Fruit fly (Drosophila melanogaster): ENCODE data around the gene LysP.

The LysP gene

DNA sequence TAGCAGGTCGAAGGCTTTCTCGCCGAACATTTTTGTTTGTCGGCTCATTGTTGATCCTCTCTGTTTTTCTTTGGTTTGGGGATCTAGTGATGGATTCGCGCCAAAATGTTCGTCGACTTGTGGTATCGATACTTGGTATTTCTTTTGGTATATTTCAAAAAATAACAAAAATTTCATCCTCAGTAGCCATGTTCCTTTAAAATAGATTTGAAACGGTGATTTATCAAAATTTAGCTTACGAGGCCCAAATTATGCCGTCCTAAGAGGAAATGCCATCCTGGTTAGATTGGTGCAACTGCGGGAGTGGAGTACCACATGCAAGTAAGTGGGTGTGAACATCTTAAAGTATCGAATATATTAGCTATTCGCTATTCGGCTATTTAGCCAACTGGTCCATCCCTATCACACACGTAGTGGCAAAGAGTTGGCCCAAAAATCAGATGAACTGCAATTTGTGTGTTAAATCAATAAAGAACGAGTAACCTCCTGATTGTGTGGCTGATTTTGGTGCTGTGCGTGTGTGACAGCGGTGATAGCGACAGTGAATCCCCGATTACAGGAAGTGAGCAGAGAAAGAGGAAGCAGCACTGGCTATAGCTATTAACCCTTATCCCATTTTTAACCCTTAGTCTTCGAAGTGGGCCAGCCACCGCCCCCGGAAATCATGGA lies 29.3 kb upstream of the LysP start, which contains the start of the genes Psf1 and Sac1 (continued):
- TF ChIP-seq crp (GFP tag; optimal IDR thresholded peaks at IDR 0.05): peak in 1 of 2 experiments; percentile 12
- TF ChIP-seq YL-1 (GFP tag; optimal IDR thresholded peaks at IDR 0.05): peak; percentile 69
- TF ChIP-seq Drgx (GFP tag; IDR thresholded peaks at IDR 0.05): no peak
- no peak for TF ChIP-seq CG12236 (GFP tag; optimal IDR thresholded peaks at IDR 0.05)
- TF ChIP-seq CG10274 (GFP tag; optimal IDR thresholded peaks at IDR 0.05): no peak
- peak; percentile 13; the same call in 1 of the 2 replicates for TF ChIP-seq Nf-YA (GFP tag; IDR thresholded peaks at IDR 0.05)
- TF ChIP-seq Rfx (GFP tag; IDR thresholded peaks at IDR 0.05): peak; percentile 60; the same call in 1 of the 2 replicates
- TF ChIP-seq usp (GFP tag; optimal IDR thresholded peaks at IDR 0.05): no peak
- TF ChIP-seq yki (optimal IDR thresholded peaks at IDR 0.05): no peak
- no peak for TF ChIP-seq CG10565 (GFP tag; optimal IDR thresholded peaks at IDR 0.05)
- no peak for TF ChIP-seq Lim3 (GFP tag; IDR thresholded peaks at IDR 0.05)
- peak; percentile 4 for TF ChIP-seq CG8388 (GFP tag; optimal IDR thresholded peaks at IDR 0.05)
- peak; percentile 99 for TF ChIP-seq Sin3A (optimal IDR thresholded peaks at IDR 0.05)
- no peak for TF ChIP-seq HHEX (GFP tag; optimal IDR thresholded peaks at IDR 0.05)
- peak; percentile 32 for TF ChIP-seq wek (GFP tag; optimal IDR thresholded peaks at IDR 0.05)
- TF ChIP-seq disco-r (GFP tag; optimal IDR thresholded peaks at IDR 0.05): no peak
- no peak for TF ChIP-seq D19B (GFP tag; optimal IDR thresholded peaks at IDR 0.05)
- peak; percentile 91 for TF ChIP-seq ssp (GFP tag; IDR thresholded peaks at IDR 0.05)
- TF ChIP-seq CG3847 (GFP tag; IDR thresholded peaks at IDR 0.05): peak; percentile 55
- TF ChIP-seq hbn (GFP tag; IDR thresholded peaks at IDR 0.05; ENCODE audit: partially characterized antibody): peak; percentile 73
- TF ChIP-seq lbe (GFP tag; optimal IDR thresholded peaks at IDR 0.05): no peak
- peak; percentile 47 for TF ChIP-seq Abd-B (GFP tag; optimal IDR thresholded peaks at IDR 0.05)
- peak; percentile 45 for TF ChIP-seq CG10147 (GFP tag; optimal IDR thresholded peaks at IDR 0.05)
- peak; percentile 98 for TF ChIP-seq Sry-δ (GFP tag; optimal IDR thresholded peaks at IDR 0.05)
- TF ChIP-seq NfI (GFP tag; optimal IDR thresholded peaks at IDR 0.05): peak; percentile 53
- TF ChIP-seq CG14441 (GFP tag; IDR thresholded peaks at IDR 0.05): peak; percentile 13; the same call in 1 of the 2 replicates
- no peak for TF ChIP-seq CG2712 (tag; optimal IDR thresholded peaks at IDR 0.05)
- no peak for TF ChIP-seq CG11560 (tag; IDR thresholded peaks at IDR 0.05)
- no peak for TF ChIP-seq otp (GFP tag; IDR thresholded peaks at IDR 0.05)
- TF ChIP-seq cas (GFP tag; IDR thresholded peaks at IDR 0.05): 0 out of 2 replicates have a peak, but pooled peaks have one; percentile 32
- TF ChIP-seq CG13424 (tag; optimal IDR thresholded peaks at IDR 0.05): peak; percentile 57
- peak; percentile 42 for TF ChIP-seq stwl (tag; optimal IDR thresholded peaks at IDR 0.05)
- peak; percentile 47 for TF ChIP-seq CG1647 (GFP tag; optimal IDR thresholded peaks at IDR 0.05)
- no peak for TF ChIP-seq az2 (GFP tag; optimal IDR thresholded peaks at IDR 0.05)
- TF ChIP-seq CG9797 (GFP tag; optimal IDR thresholded peaks at IDR 0.05): peak; percentile 69
- TF ChIP-seq E2f1 (GFP tag; IDR thresholded peaks at IDR 0.05): peak; percentile 62
- no peak for TF ChIP-seq B-H1 (GFP tag; IDR thresholded peaks at IDR 0.05)
- peak; percentile 46; the same call in 1 of the 2 replicates for TF ChIP-seq ato (GFP tag; IDR thresholded peaks at IDR 0.05; ENCODE audit: partially characterized antibody)
- TF ChIP-seq Ravus (GFP tag; IDR thresholded peaks at IDR 0.05): no peak
- no peak for TF ChIP-seq NK7.1 (GFP tag; optimal IDR thresholded peaks at IDR 0.05)
- no peak for TF ChIP-seq BtbVII (GFP tag; optimal IDR thresholded peaks at IDR 0.05)
- TF ChIP-seq vfl (GFP tag; optimal IDR thresholded peaks at IDR 0.05): no peak
- TF ChIP-seq zen (tag; optimal IDR thresholded peaks at IDR 0.05): peak; percentile 22
- no peak for TF ChIP-seq cad (GFP tag; optimal IDR thresholded peaks at IDR 0.05)
- peak; percentile 62 for TF ChIP-seq tx (GFP tag; optimal IDR thresholded peaks at IDR 0.05)
- TF ChIP-seq HLH4C (GFP tag; IDR thresholded peaks at IDR 0.05; ENCODE audit: partially characterized antibody): peak; percentile 72
- TF ChIP-seq CoRest (tag; optimal IDR thresholded peaks at IDR 0.05): peak; percentile 71
- TF ChIP-seq CG18619 (GFP tag; optimal IDR thresholded peaks at IDR 0.05): no peak
- no peak for TF ChIP-seq Fer1 (GFP tag; optimal IDR thresholded peaks at IDR 0.05)
- peak; percentile 5 for TF ChIP-seq CG16815 (GFP tag; optimal IDR thresholded peaks at IDR 0.05)
- peak; percentile 59 for TF ChIP-seq CG32532 (GFP tag; IDR thresholded peaks at IDR 0.05)
